Fruit fly (Drosophila melanogaster): Measurements from ENCODE around the gene mRpL24.

Gene mRpL24

DNA sequence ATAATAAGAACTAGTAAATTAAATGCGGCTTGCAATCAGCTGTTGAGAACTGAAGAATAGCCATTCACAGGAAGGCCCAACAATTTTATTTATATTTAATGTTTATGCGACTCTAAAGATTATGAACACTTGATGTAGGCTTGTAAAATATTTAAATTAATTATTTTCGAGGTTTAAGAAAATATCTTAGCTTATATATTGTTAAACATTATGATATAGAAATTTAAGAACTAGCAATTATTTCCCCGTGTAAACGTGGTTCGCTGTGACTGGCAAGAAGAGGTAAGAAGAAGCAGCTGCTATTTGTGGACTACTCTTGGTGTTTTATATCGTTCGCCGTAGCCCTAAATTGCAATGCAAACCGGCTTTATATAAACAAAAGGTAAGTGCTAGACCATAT lies at the start of gene mRpL24, which contains the start of gene betaggt-I:
TSS of gene mRpL24 (minus strand) at position 62 of the 400 bp plus-strand sequence.
TSS of gene betaggt-I (plus strand) at position 280 of the 400 bp plus-strand sequence.
- TF ChIP-seq psq (optimal IDR thresholded peaks at IDR 0.05) (no peak), Dll (optimal IDR thresholded peaks at IDR 0.05) (no peak), usp (GFP tag; optimal IDR thresholded peaks at IDR 0.05) (no peak), EcR (GFP tag; optimal IDR thresholded peaks at IDR 0.05) (no peak), pan (optimal IDR thresholded peaks at IDR 0.05) (no peak), CG8478 (optimal IDR thresholded peaks at IDR 0.05) (no peak)

DNA sequence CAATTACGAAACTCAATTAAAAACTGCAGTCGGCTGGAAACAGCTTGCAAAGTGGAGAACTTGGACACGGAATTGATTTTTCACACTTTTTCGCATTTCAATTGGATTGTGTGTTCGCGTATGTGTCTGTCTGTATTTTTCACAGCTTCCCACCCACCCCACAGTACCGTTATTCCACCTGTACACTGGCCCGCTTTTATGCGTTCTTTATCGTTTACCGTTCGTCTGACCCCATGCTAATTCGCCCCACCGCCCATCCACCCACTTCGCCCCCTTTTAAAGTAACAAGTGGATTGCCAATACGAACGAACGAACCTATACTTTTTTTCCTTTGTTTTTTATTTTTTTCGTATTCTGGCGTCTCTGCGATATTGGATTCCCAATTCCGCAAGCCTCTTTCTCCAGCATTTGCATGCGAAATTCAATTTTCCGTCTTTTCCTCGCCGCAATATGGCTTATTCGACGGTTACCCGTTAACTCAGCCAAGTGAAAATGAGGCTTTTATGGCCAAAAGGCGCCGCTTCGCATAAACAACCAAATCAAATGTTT lies 37.0 kb upstream of the mRpL24 start:
- TF ChIP-seq Dll (optimal IDR thresholded peaks at IDR 0.05), result no peak
- no peak for TF ChIP-seq pan (optimal IDR thresholded peaks at IDR 0.05)
- no peak for TF ChIP-seq EcR (GFP tag; optimal IDR thresholded peaks at IDR 0.05)

DNA sequence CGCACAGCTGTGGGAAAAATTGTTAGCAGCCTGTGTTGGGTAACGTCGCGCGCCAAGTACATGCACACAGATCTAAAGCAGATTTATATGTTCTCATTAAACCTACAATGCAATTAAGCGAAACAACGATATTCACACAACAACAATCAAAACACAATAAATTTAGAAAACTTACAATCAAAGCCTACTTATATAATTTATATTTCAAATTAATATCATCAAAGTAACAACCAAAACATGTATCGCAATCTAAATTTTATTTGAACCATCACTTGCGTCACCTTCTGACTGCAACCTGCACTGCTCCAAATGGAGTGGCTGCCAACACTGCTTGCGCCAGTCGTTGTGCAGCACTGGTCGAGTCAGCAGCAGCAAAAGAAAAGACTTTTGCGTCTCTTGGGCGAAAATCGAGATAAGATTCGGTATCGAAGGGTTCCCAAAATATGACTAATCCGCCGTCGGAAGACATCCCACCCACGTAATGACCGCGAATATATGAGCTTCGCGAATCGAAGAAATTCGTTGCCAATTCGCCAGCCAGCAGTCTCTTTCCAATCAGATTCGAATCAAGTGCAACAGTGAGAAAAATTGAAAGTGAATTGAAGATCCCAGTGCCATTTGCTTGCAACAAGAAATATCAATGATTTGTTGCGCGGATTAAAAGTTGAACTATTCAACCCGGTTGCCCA lies 36.3 kb upstream of the mRpL24 start, which contains the start of the genes CG8892 and CG34126:
TSS of gene CG8892 (minus strand) at position 315 of the 689 bp plus-strand sequence.
TSS of gene CG34126 (plus strand) at position 337 of the 689 bp plus-strand sequence.
- TF ChIP-seq Dll (optimal IDR thresholded peaks at IDR 0.05) (no peak), psq (optimal IDR thresholded peaks at IDR 0.05) (no peak), pan (optimal IDR thresholded peaks at IDR 0.05) (no peak), CG8478 (optimal IDR thresholded peaks at IDR 0.05) (no peak), usp (GFP tag; optimal IDR thresholded peaks at IDR 0.05) (no peak), EcR (GFP tag; optimal IDR thresholded peaks at IDR 0.05) (no peak)

DNA sequence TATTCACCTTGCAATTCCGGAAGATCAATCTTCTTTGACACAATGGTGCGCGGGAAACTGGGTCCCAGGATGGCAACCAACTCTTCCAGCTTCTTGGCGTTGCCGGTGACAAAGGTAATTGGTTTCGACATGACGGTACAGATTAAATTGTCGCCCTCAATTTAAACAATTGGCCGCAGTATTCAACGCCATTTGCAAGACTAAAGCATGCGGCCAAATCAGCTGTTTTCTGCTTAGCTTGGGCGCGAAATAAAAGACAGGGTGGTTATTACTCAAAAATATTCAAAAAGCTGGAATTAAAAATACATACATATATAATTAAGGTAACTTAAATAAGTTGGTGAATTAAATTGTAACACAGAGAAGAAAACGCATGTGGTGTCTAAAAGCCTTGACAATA lies 34.0 kb upstream of the mRpL24 start, which contains the start of gene CG8891:
TSS of gene CG8891 (minus strand) at position 242 of the 400 bp plus-strand sequence.
- TF ChIP-seq psq (optimal IDR thresholded peaks at IDR 0.05), result no peak
- no peak for TF ChIP-seq usp (GFP tag; optimal IDR thresholded peaks at IDR 0.05)
- no peak for TF ChIP-seq EcR (GFP tag; optimal IDR thresholded peaks at IDR 0.05)
- no peak for TF ChIP-seq pan (optimal IDR thresholded peaks at IDR 0.05)
- no peak for TF ChIP-seq CG8478 (optimal IDR thresholded peaks at IDR 0.05)
- no peak for TF ChIP-seq Dll (optimal IDR thresholded peaks at IDR 0.05)

DNA sequence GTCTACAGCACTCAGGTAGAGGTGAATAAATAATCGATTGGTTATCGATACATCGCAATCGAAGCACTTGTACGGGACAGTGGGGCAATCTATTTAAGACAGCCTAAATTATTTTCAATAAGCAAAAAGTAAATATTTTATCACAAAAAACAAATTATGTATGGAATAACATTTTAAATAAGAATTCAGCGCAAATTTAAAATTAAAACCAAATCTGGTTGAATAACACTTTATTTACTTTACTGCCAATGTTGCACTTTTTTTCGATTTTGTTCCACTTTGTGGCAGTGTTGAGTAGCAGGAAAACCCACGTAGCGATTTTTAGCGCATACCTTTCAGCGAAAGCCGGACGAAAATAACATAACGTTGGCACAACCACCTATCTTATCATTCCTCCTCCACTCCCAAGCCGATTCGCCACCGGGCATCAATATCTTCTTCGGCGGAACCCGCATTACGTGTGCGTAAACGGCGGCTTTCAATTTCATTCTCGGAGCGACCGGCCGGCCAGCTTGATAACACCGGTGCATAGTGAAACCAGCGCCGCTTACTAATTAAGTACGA lies 31.9 kb upstream of the mRpL24 start, which contains the start of the genes Gmd and CG3792:
TSS of gene Gmd (minus strand) at position 36 of the 564 bp plus-strand sequence.
TSS of gene CG3792 (plus strand) at position 325 of the 564 bp plus-strand sequence.
- TF ChIP-seq EcR (GFP tag; optimal IDR thresholded peaks at IDR 0.05) (no peak), CG8478 (optimal IDR thresholded peaks at IDR 0.05) (no peak), usp (GFP tag; optimal IDR thresholded peaks at IDR 0.05) (no peak), psq (optimal IDR thresholded peaks at IDR 0.05) (no peak)

DNA sequence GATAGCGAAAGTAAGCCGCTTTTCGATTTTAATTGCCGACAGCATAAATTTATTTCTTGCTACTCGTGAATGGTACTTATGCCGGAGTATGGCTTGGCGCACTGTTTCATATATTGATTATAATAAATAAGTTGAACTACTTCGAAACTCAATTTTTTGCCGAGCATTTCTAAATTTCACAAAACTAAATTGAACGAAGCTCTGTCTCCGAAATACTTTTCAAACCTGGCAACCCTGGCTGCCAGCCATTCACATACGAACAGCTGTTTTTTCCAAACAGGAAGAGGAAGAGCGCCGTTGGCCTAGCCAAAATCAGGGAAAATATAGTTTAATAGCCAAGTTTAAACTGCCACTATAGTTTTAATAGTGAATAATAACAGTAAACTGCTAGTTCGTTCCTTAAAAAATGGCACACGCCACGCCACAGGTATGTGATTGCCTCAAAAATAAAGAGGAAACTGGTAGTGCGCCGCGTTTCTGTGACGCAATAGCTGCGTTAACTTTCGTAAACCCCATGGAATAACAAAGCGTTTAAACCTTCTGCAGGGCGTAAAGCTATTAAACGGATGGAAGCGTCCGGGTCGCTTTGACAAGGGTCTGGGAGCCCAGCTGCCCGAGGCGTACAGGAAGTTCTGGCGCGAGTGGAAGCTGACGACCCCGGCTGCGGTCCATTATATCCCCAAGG lies 28.7 kb upstream of the mRpL24 start, which contains the start of gene mRpL28:
TSS of gene mRpL28 (plus strand) at position 246 of the 685 bp plus-strand sequence.
- TF ChIP-seq usp (GFP tag; optimal IDR thresholded peaks at IDR 0.05) (no peak), psq (optimal IDR thresholded peaks at IDR 0.05) (no peak), CG8478 (optimal IDR thresholded peaks at IDR 0.05) (no peak), pan (optimal IDR thresholded peaks at IDR 0.05) (no peak), Dll (optimal IDR thresholded peaks at IDR 0.05) (no peak), EcR (GFP tag; optimal IDR thresholded peaks at IDR 0.05) (no peak)

DNA sequence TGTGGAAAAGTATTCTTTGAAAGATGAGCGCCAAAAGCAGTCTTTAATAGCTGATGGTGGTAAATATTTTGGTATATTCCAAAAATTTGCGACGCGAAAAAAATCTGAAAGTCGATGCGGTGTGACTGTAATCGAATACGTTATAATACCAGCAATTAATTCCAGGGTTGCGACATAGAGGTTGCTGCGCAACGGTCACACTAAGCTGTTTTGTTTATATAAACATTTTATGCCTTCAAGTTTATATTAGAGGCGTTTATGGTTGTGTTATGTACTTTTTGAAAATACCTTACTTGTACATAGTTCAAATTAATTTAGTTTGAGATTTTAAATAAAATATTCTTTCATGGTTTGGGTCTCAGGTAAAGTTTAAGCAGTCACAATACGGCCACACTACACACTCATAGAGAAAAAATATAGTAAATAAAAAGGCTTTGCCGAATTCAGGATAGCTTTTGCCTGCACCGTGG lies 26.2 kb upstream of the mRpL24 start, which contains the start of gene CG14043:
TSS of gene CG14043 (plus strand) at position 374 of the 470 bp plus-strand sequence.
- TF ChIP-seq usp (GFP tag; optimal IDR thresholded peaks at IDR 0.05) (no peak), pan (optimal IDR thresholded peaks at IDR 0.05) (no peak), Dll (optimal IDR thresholded peaks at IDR 0.05) (no peak), EcR (GFP tag; optimal IDR thresholded peaks at IDR 0.05) (no peak), psq (optimal IDR thresholded peaks at IDR 0.05) (no peak), CG8478 (optimal IDR thresholded peaks at IDR 0.05) (no peak)

DNA sequence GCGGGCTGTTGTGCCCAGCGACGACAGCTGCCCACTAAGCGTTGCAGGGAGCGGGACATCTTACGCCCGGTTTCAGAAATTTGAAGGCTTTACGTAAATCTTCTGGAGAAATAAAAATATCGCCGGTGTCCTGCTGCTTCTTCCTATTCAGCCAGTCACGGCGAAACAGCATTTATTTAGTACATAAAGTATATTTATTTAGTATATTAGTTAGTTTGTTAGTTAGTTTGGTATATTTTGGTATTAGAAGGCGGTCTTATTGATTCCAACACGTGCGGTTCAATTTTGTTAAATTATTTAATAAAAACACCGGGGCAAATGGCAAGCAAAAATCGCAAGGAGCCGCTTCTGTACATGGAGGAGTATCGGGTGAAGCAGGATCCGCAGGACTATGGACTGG lies 23.6 kb upstream of the mRpL24 start, which contains the start of the genes Scox and Polr1C:
TSS of gene Scox (minus strand) at position 169 of the 400 bp plus-strand sequence.
TSS of gene Polr1C (plus strand) at position 238 of the 400 bp plus-strand sequence.
- TF ChIP-seq Dll (optimal IDR thresholded peaks at IDR 0.05), result no peak
- TF ChIP-seq usp (GFP tag; optimal IDR thresholded peaks at IDR 0.05), result no peak
- no peak for TF ChIP-seq pan (optimal IDR thresholded peaks at IDR 0.05)
- TF ChIP-seq psq (optimal IDR thresholded peaks at IDR 0.05), result no peak
- TF ChIP-seq EcR (GFP tag; optimal IDR thresholded peaks at IDR 0.05), result no peak
- no peak for TF ChIP-seq CG8478 (optimal IDR thresholded peaks at IDR 0.05)

DNA sequence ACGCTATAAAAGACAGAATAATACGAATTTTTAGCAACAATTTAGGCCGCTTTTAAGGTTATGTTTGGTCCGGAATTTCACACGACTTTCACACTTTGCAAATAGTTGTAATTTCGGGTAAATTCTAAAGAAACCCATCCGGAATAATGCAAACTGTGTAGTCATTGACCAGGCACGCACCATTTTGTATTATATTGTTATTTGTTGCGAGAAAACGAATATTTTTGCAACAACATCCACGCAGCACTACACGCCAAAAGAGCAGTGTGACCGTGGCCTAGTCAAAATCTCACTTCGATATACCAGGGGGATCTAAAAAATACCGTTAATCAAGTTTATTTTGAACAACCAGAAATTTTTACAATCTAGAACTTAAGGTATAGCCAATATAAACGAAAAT lies 22.4 kb upstream of the mRpL24 start, which contains the start of gene eIF3i:
TSS of gene eIF3i (minus strand) at position 265 of the 400 bp plus-strand sequence.
- TF ChIP-seq psq (optimal IDR thresholded peaks at IDR 0.05) (no peak), EcR (GFP tag; optimal IDR thresholded peaks at IDR 0.05) (no peak), usp (GFP tag; optimal IDR thresholded peaks at IDR 0.05) (no peak), pan (optimal IDR thresholded peaks at IDR 0.05) (no peak), CG8478 (optimal IDR thresholded peaks at IDR 0.05) (no peak), Dll (optimal IDR thresholded peaks at IDR 0.05) (no peak)

DNA sequence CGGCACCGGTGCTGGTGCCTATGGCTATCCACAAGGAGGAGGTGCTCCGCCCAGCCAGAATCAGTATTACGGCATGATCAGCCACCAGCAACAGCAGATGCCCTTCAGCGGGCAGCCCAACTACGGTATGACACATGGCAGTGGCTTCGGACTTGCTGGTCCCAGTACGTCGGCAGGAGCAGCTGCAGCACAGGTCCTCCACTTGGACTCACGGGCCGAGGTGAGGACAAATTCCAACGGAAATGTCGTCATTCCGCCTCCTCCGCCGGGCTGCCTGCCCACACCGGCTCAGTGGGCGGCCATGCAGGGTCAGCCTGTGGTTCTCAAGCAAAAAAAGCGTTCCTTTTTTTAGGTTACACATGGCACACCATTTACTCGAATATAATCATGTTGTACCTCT lies 20.8 kb upstream of the mRpL24 start:
- TF ChIP-seq EcR (GFP tag; optimal IDR thresholded peaks at IDR 0.05) (no peak), Dll (optimal IDR thresholded peaks at IDR 0.05) (no peak), CG8478 (optimal IDR thresholded peaks at IDR 0.05) (no peak), usp (GFP tag; optimal IDR thresholded peaks at IDR 0.05) (no peak), psq (optimal IDR thresholded peaks at IDR 0.05) (no peak), pan (optimal IDR thresholded peaks at IDR 0.05) (no peak)

DNA sequence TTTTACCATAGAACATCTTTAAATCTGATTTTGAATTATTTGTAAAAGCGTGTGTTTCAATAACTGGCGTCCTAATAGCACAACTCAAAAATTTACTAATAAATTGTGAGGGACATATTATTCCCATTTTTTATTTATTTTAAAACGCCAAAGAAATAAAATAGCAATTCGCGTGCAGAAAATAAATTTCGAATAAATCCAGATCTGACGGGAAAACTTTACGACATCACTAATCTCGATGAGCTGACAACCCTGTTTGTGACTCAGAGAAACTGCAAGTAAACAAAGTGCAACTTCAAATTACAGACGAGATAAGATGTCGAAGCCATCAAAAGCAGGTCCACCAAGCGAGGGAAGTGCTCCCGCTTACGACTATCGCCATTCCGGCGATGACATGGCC lies 20.3 kb upstream of the mRpL24 start, which contains the start of gene CG34125:
TSS of gene CG34125 (plus strand) at position 254 of the 400 bp plus-strand sequence.
- TF ChIP-seq pan (optimal IDR thresholded peaks at IDR 0.05) (no peak), CG8478 (optimal IDR thresholded peaks at IDR 0.05) (no peak), Dll (optimal IDR thresholded peaks at IDR 0.05) (no peak), usp (GFP tag; optimal IDR thresholded peaks at IDR 0.05) (no peak), EcR (GFP tag; optimal IDR thresholded peaks at IDR 0.05) (no peak), psq (optimal IDR thresholded peaks at IDR 0.05) (no peak)

All from whole organism.